Fruit fly (Drosophila melanogaster) whole organism, embryonic: ENCODE data around the gene dia.

Source experiments
- CG10979 ChIP-seq: fragments of 200-800 bp; sonication (Bioruptor generic); optimal IDR thresholded peaks from 2 replicates; lab custom pipeline; 2018; ENCODE audit warnings: missing biosample characterization, mild to moderate bottlenecking, missing genetic modification characterization, moderate library complexity
- CG13123 ChIP-seq: fragments of 200-800 bp; sonication (Bioruptor generic); optimal IDR thresholded peaks from 2 replicates; lab custom pipeline; 2016; ENCODE audit warnings: missing biosample characterization, missing genetic modification characterization
- CG14014 ChIP-seq: fragments of 200-800 bp; sonication (Bioruptor generic); IDR thresholded peaks from 2 replicates; pipeline ENCODE4 v1.3.6; 2022; ENCODE audit warnings: missing biosample characterization, missing genetic modification characterization
- CG14667 ChIP-seq: fragments of 200-800 bp; sonication (Bioruptor generic); IDR thresholded peaks from 2 replicates; pipeline ENCODE4 v1.3.6; 2022; ENCODE audit warnings: missing biosample characterization, missing genetic modification characterization
- CG1603 ChIP-seq: fragments of 200-800 bp; sonication (Bioruptor generic); optimal IDR thresholded peaks from 2 replicates; lab custom pipeline; 2019; ENCODE audit warnings: missing biosample characterization, mild to moderate bottlenecking, missing genetic modification characterization, moderate library complexity
- CG17328 ChIP-seq: fragments of 200-800 bp; sonication (Bioruptor generic); IDR thresholded peaks from 2 replicates; pipeline ENCODE4 v1.3.6; 2022; ENCODE audit warnings: missing biosample characterization, missing genetic modification characterization
- CG2712 ChIP-seq: fragments of 200-800 bp; optimal IDR thresholded peaks from 3 replicates; lab custom pipeline; 2019; ENCODE audit warnings: missing biosample characterization, mild to moderate bottlenecking, missing genetic modification characterization, moderate library complexity
- CG30431 ChIP-seq: fragments of 200-800 bp; sonication (Bioruptor generic); optimal IDR thresholded peaks from 2 replicates; lab custom pipeline; 2017; ENCODE audit warnings: missing biosample characterization, missing genetic modification characterization
- CG33557 ChIP-seq: fragments of 200-800 bp; sonication (Bioruptor generic); optimal IDR thresholded peaks from 2 replicates; lab custom pipeline; 2019; ENCODE audit warnings: missing biosample characterization, mild to moderate bottlenecking, missing genetic modification characterization, moderate library complexity
- CG34376 ChIP-seq: fragments of 200-800 bp; sonication (Bioruptor generic); optimal IDR thresholded peaks from 2 replicates; lab custom pipeline; 2018; ENCODE audit warnings: missing biosample characterization, mild to moderate bottlenecking, missing genetic modification characterization
- CG34422 ChIP-seq: fragments of 200-800 bp; sonication (Bioruptor generic); IDR thresholded peaks from 3 replicates; pipeline ENCODE4 v1.3.6; 2022; ENCODE audit warnings: missing biosample characterization, missing genetic modification characterization
- CG3995 ChIP-seq: fragments of 200-800 bp; sonication (Bioruptor generic); optimal IDR thresholded peaks from 3 replicates; lab custom pipeline; 2016; ENCODE audit warnings: missing biosample characterization, missing genetic modification characterization
- CG4404 ChIP-seq: fragments of 200-800 bp; sonication (Bioruptor generic); IDR thresholded peaks from 2 replicates; pipeline ENCODE4 v1.3.6; 2022; ENCODE audit warnings: missing biosample characterization, missing genetic modification characterization
- CG7963 ChIP-seq: fragments of 200-800 bp; sonication (Bioruptor generic); IDR thresholded peaks from 3 replicates; pipeline ENCODE4 v1.3.6; 2022; ENCODE audit warnings: missing biosample characterization, missing genetic modification characterization; ENCODE audit not compliant: partially characterized antibody
- CG8089 ChIP-seq: fragments of 200-800 bp; sonication (Bioruptor generic); optimal IDR thresholded peaks from 3 replicates; lab custom pipeline; 2016; ENCODE audit warnings: missing biosample characterization, missing genetic modification characterization
- CG9609 ChIP-seq: fragments of 200-800 bp; sonication (Bioruptor generic); optimal IDR thresholded peaks from 3 replicates; lab custom pipeline; 2016; ENCODE audit warnings: missing biosample characterization, missing genetic modification characterization
- Dll ChIP-seq: fragments of 200-800 bp; sonication (Bioruptor generic); IDR thresholded peaks from 4 replicates; pipeline ENCODE4 v1.3.6; 2022; ENCODE audit warnings: missing biosample characterization, missing genetic modification characterization; ENCODE audit not compliant: partially characterized antibody
- Drgx ChIP-seq: fragments of 200-800 bp; sonication (Bioruptor generic); IDR thresholded peaks from 2 replicates; pipeline ENCODE4 v1.3.6; 2022; ENCODE audit warnings: missing biosample characterization, missing genetic modification characterization
- Hr78 ChIP-seq, 2 experiments: fragments of 200-800 bp in 1 of 2; fragments of >200 bp in 1 of 2; sonication (Bioruptor generic) in 1 of 2; optimal IDR thresholded peaks; 2 replicates each; lab custom pipeline; 2017 to 2019; ENCODE audit warnings: missing biosample characterization in 2 of 2, missing genetic modification characterization in 2 of 2, mild to moderate bottlenecking in 1 of 2, moderate library complexity in 1 of 2
- Rfx ChIP-seq: fragments of 200-800 bp; sonication (Bioruptor generic); IDR thresholded peaks from 2 replicates; pipeline ENCODE4 v1.3.6; 2022; ENCODE audit warnings: missing biosample characterization, missing genetic modification characterization
- az2 ChIP-seq: fragments of 200-800 bp; sonication (Bioruptor generic); optimal IDR thresholded peaks from 3 replicates; lab custom pipeline; 2016; ENCODE audit warnings: missing biosample characterization, missing genetic modification characterization
- br ChIP-seq: fragments of >200 bp; optimal IDR thresholded peaks from 2 replicates; lab custom pipeline; 2017
- exex ChIP-seq: fragments of 200-800 bp; sonication (Bioruptor generic); optimal IDR thresholded peaks from 4 replicates; lab custom pipeline; 2018; ENCODE audit warnings: missing biosample characterization, mild to moderate bottlenecking, missing genetic modification characterization, moderate library complexity
- grn ChIP-seq: fragments of 200-800 bp; sonication (Bioruptor generic); optimal IDR thresholded peaks from 3 replicates; lab custom pipeline; 2017; ENCODE audit warnings: missing biosample characterization, missing genetic modification characterization
- jigr1 ChIP-seq: fragments of 200-800 bp; sonication (Bioruptor generic); IDR thresholded peaks from 3 replicates; pipeline ENCODE4 v1.3.6; 2022; ENCODE audit warnings: missing biosample characterization, missing genetic modification characterization
- mirr ChIP-seq: fragments of 200-800 bp; sonication (Bioruptor generic); optimal IDR thresholded peaks from 3 replicates; lab custom pipeline; 2018; ENCODE audit warnings: missing biosample characterization, mild to moderate bottlenecking, missing genetic modification characterization
- nom ChIP-seq: fragments of 200-800 bp; sonication (Bioruptor generic); optimal IDR thresholded peaks from 2 replicates; lab custom pipeline; 2017; ENCODE audit warnings: missing biosample characterization, missing genetic modification characterization, mild to moderate bottlenecking, moderate library complexity, missing genetic modification reagents
- pfk ChIP-seq: fragments of 200-800 bp; sonication (Bioruptor generic); optimal IDR thresholded peaks from 2 replicates; lab custom pipeline; 2018; ENCODE audit warnings: missing biosample characterization, mild to moderate bottlenecking, missing genetic modification characterization, moderate library complexity
- pros ChIP-seq: fragments of 200-800 bp; sonication (Bioruptor generic); optimal IDR thresholded peaks from 3 replicates; lab custom pipeline; 2019; ENCODE audit warnings: missing biosample characterization, mild to moderate bottlenecking, missing genetic modification characterization, moderate library complexity
- sens ChIP-seq: fragments of 200-800 bp; sonication (Bioruptor generic); peaks from one replicate; lab custom pipeline; 2016; ENCODE audit warnings: missing biosample characterization, missing genetic modification characterization
- so ChIP-seq: fragments of 200-800 bp; sonication (Bioruptor generic); IDR thresholded peaks from 3 replicates; pipeline ENCODE4 v1.3.6; 2022; ENCODE audit warnings: missing biosample characterization, missing genetic modification characterization
- wor ChIP-seq: fragments of 200-800 bp; sonication (Bioruptor generic); IDR thresholded peaks from 2 replicates; pipeline ENCODE4 v1.3.6; 2022; ENCODE audit warnings: missing biosample characterization, missing genetic modification characterization

Gene dia

dm6 chr2L:20721456-20721855 lies 36.5 kb upstream of the dia start (continued):
- peak; percentile 54 for TF ChIP-seq CG1603 (tag; lab: Kevin White, UChicago)
- TF ChIP-seq jigr1 (GFP tag; lab: Robert Waterston, UW), result no peak
- TF ChIP-seq az2 (GFP tag; lab: Kevin White, UChicago), result peak; percentile 16
- TF ChIP-seq CG10979 (tag; lab: Kevin White, UChicago), result peak; percentile 40
- TF ChIP-seq CG17328, result peak; percentile 12; the same call in 1 of the 2 replicates
- no peak for TF ChIP-seq CG8089
- TF ChIP-seq pros (GFP tag; lab: Kevin White, UChicago), result no peak
- TF ChIP-seq CG4404 (GFP tag; lab: Robert Waterston, UW), result no peak
- TF ChIP-seq CG13123 (GFP tag; lab: Kevin White, UChicago), result no peak
- 0 out of 2 replicates have a peak, but pooled peaks have one; percentile 11 for TF ChIP-seq CG14667 (GFP tag; lab: Robert Waterston, UW)
- TF ChIP-seq Drgx, result peak; percentile 89
- peak; percentile 2 for TF ChIP-seq CG9609 (GFP tag; lab: Kevin White, UChicago)
- TF ChIP-seq CG30431, result peak; percentile 13

- TF ChIP-seq sens, result peak; percentile 57
- no peak for TF ChIP-seq CG7963
- peak; percentile 45; the same call in 1 of the 2 replicates for TF ChIP-seq Drgx
These were observed 33.9 kb upstream of the dia start for dm6 chr2L:20724024-20724423.

dm6 chr2L:20726451-20726850 lies 31.5 kb upstream of the dia start, which contains the start of gene CG9316:
CG9316 (minus strand) TSS chr2L:20726551.
- no peak for TF ChIP-seq CG33557 (GFP tag; lab: Kevin White, UChicago)
- TF ChIP-seq so (GFP tag; lab: Robert Waterston, UW), result no peak
- TF ChIP-seq, all 482 proteins: peak for 0

- TF ChIP-seq Dll (GFP tag; lab: Robert Waterston, UW) (no peak), CG3995 (GFP tag; lab: Kevin White, UChicago) (no peak), CG34422 (GFP tag; lab: Robert Waterston, UW) (no peak), br (lab: Kevin White, UChicago) (no peak), CG2712 (tag; lab: Kevin White, UChicago) (no peak), nom (GFP tag; lab: Kevin White, UChicago) (no peak)
- TF ChIP-seq, all 482 proteins: peak for 0
These were observed 27.8 kb upstream of the dia start, which contains the start of gene CarT for dm6 chr2L:20730182-20730581. CarT (minus strand) TSS chr2L:20730282.

DNA sequence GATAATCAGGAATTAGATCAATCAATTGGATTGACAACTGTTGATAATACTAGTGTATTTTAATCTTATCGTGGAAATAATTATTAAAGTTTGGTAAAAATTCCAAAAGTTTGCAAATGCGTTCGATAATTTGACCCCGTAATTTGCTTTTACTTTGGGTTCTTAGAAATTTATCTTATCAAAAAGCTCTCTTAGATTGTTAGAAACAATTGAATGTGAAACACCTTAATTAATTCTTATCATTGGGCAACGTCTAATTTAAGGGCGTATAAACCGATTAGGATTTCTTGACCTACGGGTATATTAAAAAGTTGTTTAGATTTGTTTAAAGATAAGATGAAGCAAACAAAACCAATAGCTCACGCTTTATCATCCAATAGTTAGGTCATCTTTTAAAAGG lies 24.9 kb upstream of the dia start:
- TF ChIP-seq CG34376 (GFP tag; lab: Kevin White, UChicago) (peak; percentile 4), pfk (GFP tag; lab: Kevin White, UChicago) (peak; percentile 81), Hr78 (GFP tag; optimal IDR thresholded peaks at IDR 0.05; lab: Kevin White, UChicago) (peak in 1 of 2 experiments; percentile 56), grn (GFP tag; lab: Kevin White, UChicago) (peak; percentile 63), exex (tag; lab: Kevin White, UChicago) (peak; percentile 97), Rfx (no peak), CG14014 (GFP tag; lab: Robert Waterston, UW) (no peak), mirr (GFP tag; lab: Kevin White, UChicago) (peak; percentile 33), wor (GFP tag; lab: Robert Waterston, UW) (no peak)
